Fruit fly (Drosophila melanogaster) whole organism, prepupa: ENCODE measurements around the gene Cyp313a1.

Experiments
- Blimp-1 ChIP-seq: fragments of 200-800 bp; sonication (Bioruptor generic); optimal IDR thresholded peaks from 3 replicates; lab custom pipeline; 2017; ENCODE audit warnings: missing biosample characterization, missing genetic modification characterization, mild to moderate bottlenecking, moderate library complexity, missing genetic modification reagents
- CG10669 ChIP-seq: fragments of 200-800 bp; sonication (Bioruptor generic); optimal IDR thresholded peaks from 3 replicates; lab custom pipeline; 2018; ENCODE audit warnings: missing biosample characterization, mild to moderate bottlenecking, missing genetic modification characterization, moderate library complexity
- CG11294 ChIP-seq: fragments of 200-800 bp; sonication (Bioruptor generic); IDR thresholded peaks from 2 replicates; pipeline ENCODE4 v1.3.6; 2022; ENCODE audit warnings: missing biosample characterization, missing genetic modification characterization
- CG11762 ChIP-seq: fragments of 200-800 bp; sonication (Bioruptor generic); optimal IDR thresholded peaks from 3 replicates; lab custom pipeline; 2016; ENCODE audit warnings: missing biosample characterization, missing genetic modification characterization; ENCODE audit not compliant: insufficient read depth
- CG11902 ChIP-seq: fragments of 200-800 bp; sonication (Bioruptor generic); optimal IDR thresholded peaks from 3 replicates; lab custom pipeline; 2016; ENCODE audit warnings: missing biosample characterization, missing genetic modification characterization
- CG15336 ChIP-seq: fragments of 200-800 bp; sonication (Bioruptor generic); IDR thresholded peaks from 2 replicates; pipeline ENCODE4 v1.3.6; 2022; ENCODE audit warnings: missing biosample characterization, missing genetic modification characterization
- CG1621 ChIP-seq: fragments of 200-800 bp; sonication (Bioruptor generic); optimal IDR thresholded peaks from 3 replicates; lab custom pipeline; 2018; ENCODE audit warnings: missing biosample characterization, mild to moderate bottlenecking, missing genetic modification characterization
- CG16779 ChIP-seq: fragments of 200-800 bp; sonication (Bioruptor generic); optimal IDR thresholded peaks from 3 replicates; lab custom pipeline; 2017; ENCODE audit warnings: missing biosample characterization, mild to moderate bottlenecking, missing genetic modification characterization
- CG3032 ChIP-seq: fragments of 200-800 bp; optimal IDR thresholded peaks from 2 replicates; lab custom pipeline; 2019; ENCODE audit warnings: missing biosample characterization, mild to moderate bottlenecking, missing genetic modification characterization, moderate library complexity
- CG31627 ChIP-seq: fragments of 200-800 bp; sonication (Bioruptor generic); optimal IDR thresholded peaks from 3 replicates; lab custom pipeline; 2016; ENCODE audit warnings: missing biosample characterization, missing genetic modification characterization
- CG34406 ChIP-seq: fragments of 200-800 bp; sonication (Bioruptor generic); optimal IDR thresholded peaks from 3 replicates; lab custom pipeline; 2016; ENCODE audit warnings: missing biosample characterization, missing genetic modification characterization
- CG4318 ChIP-seq: fragments of 200-800 bp; sonication (Bioruptor generic); optimal IDR thresholded peaks from 3 replicates; lab custom pipeline; 2017; ENCODE audit warnings: missing biosample characterization, mild to moderate bottlenecking, missing genetic modification characterization
- CG6276 ChIP-seq: fragments of 200-800 bp; sonication (Bioruptor generic); optimal IDR thresholded peaks from 2 replicates; lab custom pipeline; 2017; ENCODE audit warnings: missing biosample characterization, mild to moderate bottlenecking, missing genetic modification characterization
- CG6792 ChIP-seq: fragments of 200-800 bp; sonication (Bioruptor generic); optimal IDR thresholded peaks from 3 replicates; lab custom pipeline; 2016; ENCODE audit warnings: missing biosample characterization, missing genetic modification characterization
- CG6808 ChIP-seq: fragments of 200-800 bp; sonication (Bioruptor generic); optimal IDR thresholded peaks from 3 replicates; lab custom pipeline; 2017; ENCODE audit warnings: missing biosample characterization, missing genetic modification characterization, mild to moderate bottlenecking, moderate library complexity, missing genetic modification reagents
- CG6854 ChIP-seq: fragments of 200-800 bp; sonication (Bioruptor generic); optimal IDR thresholded peaks from 2 replicates; lab custom pipeline; 2017; ENCODE audit warnings: missing biosample characterization, mild to moderate bottlenecking, missing genetic modification characterization
- CG7368 ChIP-seq: fragments of 200-800 bp; sonication (Bioruptor generic); optimal IDR thresholded peaks from 3 replicates; lab custom pipeline; 2016; ENCODE audit warnings: missing biosample characterization, missing genetic modification characterization
- CG8632 ChIP-seq: fragments of 200-800 bp; sonication (Bioruptor generic); optimal IDR thresholded peaks from 3 replicates; lab custom pipeline; 2016; ENCODE audit warnings: missing biosample characterization, missing genetic modification characterization
- Eip75B ChIP-seq: fragments of 200-800 bp; sonication (Bioruptor generic); optimal IDR thresholded peaks from 3 replicates; lab custom pipeline; 2016; ENCODE audit warnings: missing biosample characterization, missing genetic modification characterization
- Eip78C ChIP-seq: fragments of 200-800 bp; sonication (Bioruptor generic); peaks from one replicate; lab custom pipeline; 2016; ENCODE audit warnings: missing biosample characterization, missing genetic modification characterization
- Ets21C ChIP-seq: fragments of 200-800 bp; sonication (Bioruptor generic); optimal IDR thresholded peaks from 3 replicates; lab custom pipeline; 2016; ENCODE audit warnings: missing biosample characterization, missing genetic modification characterization
- Gug ChIP-seq: fragments of 200-800 bp; sonication (Bioruptor generic); IDR thresholded peaks from 2 replicates; pipeline ENCODE4 v1.3.6; 2022; ENCODE audit warnings: missing biosample characterization, missing genetic modification characterization
- Hr39 ChIP-seq: fragments of 200-800 bp; sonication (Bioruptor generic); optimal IDR thresholded peaks from 2 replicates; lab custom pipeline; 2016; ENCODE audit warnings: missing biosample characterization, missing genetic modification characterization
- Hr4 ChIP-seq: fragments of 200-800 bp; sonication (Bioruptor generic); optimal IDR thresholded peaks from 3 replicates; lab custom pipeline; 2016; ENCODE audit warnings: missing biosample characterization, missing genetic modification characterization
- Met ChIP-seq: fragments of 200-800 bp; sonication (Bioruptor generic); optimal IDR thresholded peaks from 3 replicates; lab custom pipeline; 2016; ENCODE audit warnings: missing biosample characterization, missing genetic modification characterization
- OdsH ChIP-seq: fragments of 200-800 bp; sonication (Bioruptor generic); optimal IDR thresholded peaks from 3 replicates; lab custom pipeline; 2016; ENCODE audit warnings: missing biosample characterization, missing genetic modification characterization
- Smox ChIP-seq: fragments of 200-800 bp; sonication (Bioruptor generic); optimal IDR thresholded peaks from 3 replicates; lab custom pipeline; 2016; ENCODE audit warnings: missing biosample characterization, missing genetic modification characterization
- Sox102F ChIP-seq: fragments of 200-800 bp; sonication (Bioruptor generic); optimal IDR thresholded peaks from 2 replicates; lab custom pipeline; 2016; ENCODE audit warnings: missing biosample characterization, mild to moderate bottlenecking, missing genetic modification characterization
- Sox14 ChIP-seq: fragments of 200-800 bp; sonication (Bioruptor generic); optimal IDR thresholded peaks from 3 replicates; lab custom pipeline; 2016; ENCODE audit warnings: missing biosample characterization, missing genetic modification characterization
- Sox15 ChIP-seq: fragments of 200-800 bp; sonication (Bioruptor generic); optimal IDR thresholded peaks from 3 replicates; lab custom pipeline; 2016; ENCODE audit warnings: missing biosample characterization, missing genetic modification characterization
- achi ChIP-seq: fragments of 200-800 bp; sonication (Bioruptor generic); optimal IDR thresholded peaks from 3 replicates; lab custom pipeline; 2016; ENCODE audit warnings: missing biosample characterization, missing genetic modification characterization
- acj6 ChIP-seq: fragments of 200-800 bp; sonication (Bioruptor generic); optimal IDR thresholded peaks from 3 replicates; lab custom pipeline; 2016; ENCODE audit warnings: missing biosample characterization, missing genetic modification characterization
- cyc ChIP-seq: fragments of 200-800 bp; sonication (Bioruptor generic); optimal IDR thresholded peaks from 3 replicates; lab custom pipeline; 2016; ENCODE audit warnings: missing biosample characterization, missing genetic modification characterization
- esn ChIP-seq: fragments of 200-800 bp; sonication (Bioruptor generic); optimal IDR thresholded peaks from 2 replicates; lab custom pipeline; 2016; ENCODE audit warnings: missing biosample characterization, mild to moderate bottlenecking, missing genetic modification characterization, moderate library complexity
- fd59A ChIP-seq: fragments of 200-800 bp; sonication (Bioruptor generic); optimal IDR thresholded peaks from 2 replicates; lab custom pipeline; 2017; ENCODE audit warnings: missing biosample characterization, mild to moderate bottlenecking, missing genetic modification characterization, missing genetic modification reagents
- fd85E ChIP-seq: fragments of 200-800 bp; sonication (Bioruptor generic); optimal IDR thresholded peaks from 3 replicates; lab custom pipeline; 2016; ENCODE audit warnings: missing biosample characterization, missing genetic modification characterization
- fkh ChIP-seq: fragments of 200-800 bp; sonication (Bioruptor generic); optimal IDR thresholded peaks from 3 replicates; lab custom pipeline; 2017; ENCODE audit warnings: missing biosample characterization, mild to moderate bottlenecking, missing genetic modification characterization, moderate library complexity
- lz ChIP-seq: fragments of 200-800 bp; sonication (Bioruptor generic); optimal IDR thresholded peaks from 3 replicates; lab custom pipeline; 2016; ENCODE audit warnings: missing biosample characterization, missing genetic modification characterization
- net ChIP-seq: fragments of 200-800 bp; sonication (Bioruptor generic); optimal IDR thresholded peaks from 3 replicates; lab custom pipeline; 2016; ENCODE audit warnings: missing biosample characterization, missing genetic modification characterization
- pdm3 ChIP-seq: fragments of 200-800 bp; sonication (Bioruptor generic); optimal IDR thresholded peaks from 3 replicates; lab custom pipeline; 2016; ENCODE audit warnings: missing biosample characterization, missing genetic modification characterization
- salr ChIP-seq, 2 experiments: fragments of 200-800 bp; sonication (Bioruptor generic); optimal IDR thresholded peaks; 3 replicates each; lab custom pipeline; 2016 to 2018; ENCODE audit warnings: missing biosample characterization in 2 of 2, missing genetic modification characterization in 2 of 2, mild to moderate bottlenecking in 1 of 2
- spab ChIP-seq: fragments of 200-800 bp; sonication (Bioruptor generic); optimal IDR thresholded peaks from 2 replicates; lab custom pipeline; 2017; ENCODE audit warnings: missing biosample characterization, mild to moderate bottlenecking, missing genetic modification characterization, missing genetic modification reagents
- ss ChIP-seq, 2 experiments: fragments of 200-800 bp; sonication (Bioruptor generic); optimal IDR thresholded peaks; 2 replicates in 1 of 2; 3 replicates in 1 of 2; lab custom pipeline; 2017 to 2018; ENCODE audit warnings: mild to moderate bottlenecking in 2 of 2, missing biosample characterization in 2 of 2, missing genetic modification characterization in 2 of 2, moderate library complexity in 1 of 2
- svp ChIP-seq: fragments of 200-800 bp; sonication (Bioruptor generic); peaks from one replicate; lab custom pipeline; 2016; ENCODE audit warnings: missing biosample characterization, missing genetic modification characterization
- topi ChIP-seq: fragments of 200-800 bp; sonication (Bioruptor generic); optimal IDR thresholded peaks from 3 replicates; lab custom pipeline; 2016; ENCODE audit warnings: missing biosample characterization, missing genetic modification characterization
- vri ChIP-seq: fragments of 200-800 bp; sonication (Bioruptor generic); optimal IDR thresholded peaks from 3 replicates; lab custom pipeline; 2016; ENCODE audit warnings: missing biosample characterization, mild to moderate bottlenecking, missing genetic modification characterization

The Cyp313a1 gene

DNA sequence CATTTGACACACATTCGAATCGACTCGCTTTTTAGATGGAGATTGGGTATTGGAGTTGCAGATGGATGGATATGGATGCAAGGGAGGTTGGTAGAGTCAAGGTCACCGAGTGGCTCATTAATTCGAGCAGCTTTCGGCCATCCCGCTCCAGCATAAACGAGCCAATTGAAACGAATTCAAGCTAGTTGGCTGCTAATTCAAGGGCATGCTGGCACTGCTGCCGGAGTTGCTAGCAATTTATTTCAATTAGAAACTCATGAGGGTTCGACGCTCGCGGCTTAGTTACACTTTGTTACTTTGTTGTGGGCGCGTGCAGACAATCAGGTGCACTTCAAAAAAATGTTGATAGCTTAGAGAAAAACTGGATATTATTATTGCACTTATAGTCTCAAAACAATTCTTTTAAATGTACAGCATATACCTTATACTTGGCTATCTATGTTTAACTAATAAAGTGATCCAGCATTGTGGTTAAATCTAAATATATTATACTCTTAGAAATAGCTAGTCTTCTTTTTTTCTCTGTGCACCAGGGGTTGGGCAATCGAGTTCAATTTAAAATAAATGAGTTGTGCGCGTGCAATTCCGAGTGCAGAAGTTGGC lies 28.5 kb upstream of the Cyp313a1 start (continued):
- TF ChIP-seq Gug (no peak), CG11762 (GFP tag; lab: Kevin White, UChicago) (no peak), CG1621 (tag; lab: Kevin White, UChicago) (no peak), CG11294 (GFP tag; lab: Robert Waterston, UW) (no peak), Hr4 (GFP tag; lab: Kevin White, UChicago) (peak; percentile 45), CG7368 (GFP tag; lab: Kevin White, UChicago) (no peak), cyc (GFP tag; lab: Kevin White, UChicago) (no peak), CG4318 (GFP tag; lab: Kevin White, UChicago) (no peak), fkh (no peak), spab (GFP tag; lab: Kevin White, UChicago) (no peak), fd59A (GFP tag; lab: Kevin White, UChicago) (no peak), CG6792 (GFP tag; lab: Kevin White, UChicago) (no peak), CG34406 (GFP tag; lab: Kevin White, UChicago) (no peak), vri (GFP tag; lab: Kevin White, UChicago) (no peak), CG3032 (tag; lab: Kevin White, UChicago) (no peak), pdm3 (no peak), achi (GFP tag; lab: Kevin White, UChicago) (peak; percentile 14), net (GFP tag; lab: Kevin White, UChicago) (peak; percentile 1)
- TF ChIP-seq, all 60 proteins: peak for 13

DNA sequence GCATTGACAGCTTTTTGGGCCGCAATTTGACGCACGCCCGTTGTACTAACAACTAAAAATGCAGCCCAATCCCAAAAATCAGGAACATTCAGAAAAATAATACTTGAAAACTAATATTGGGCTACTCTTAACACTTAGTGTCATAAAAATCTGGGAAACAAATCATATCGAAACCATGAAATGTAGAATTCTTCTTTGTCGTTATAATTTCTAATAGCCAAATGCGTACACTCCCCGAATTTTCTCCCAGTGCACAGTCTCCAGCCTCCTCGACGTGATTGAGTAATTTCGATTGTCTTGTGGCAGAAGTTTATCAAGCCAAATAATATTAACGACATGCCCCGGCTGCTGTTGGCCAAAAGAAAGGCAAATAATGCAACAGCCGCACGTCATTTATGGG lies 26.9 kb upstream of the Cyp313a1 start:
- peak; percentile 48 for TF ChIP-seq Sox102F
- peak; percentile 10 for TF ChIP-seq Blimp-1 (GFP tag; lab: Kevin White, UChicago)
- TF ChIP-seq CG34406 (GFP tag; lab: Kevin White, UChicago): peak; percentile 33
- peak; percentile 36 for TF ChIP-seq topi (GFP tag; lab: Kevin White, UChicago)
- peak; percentile 48 for TF ChIP-seq lz (GFP tag; lab: Kevin White, UChicago)
- no peak for TF ChIP-seq salr (GFP tag; optimal IDR thresholded peaks at IDR 0.05; lab: Kevin White, UChicago)
- peak; percentile 81 for TF ChIP-seq svp (GFP tag; lab: Kevin White, UChicago)
- TF ChIP-seq Eip75B (GFP tag; lab: Kevin White, UChicago): no peak
- TF ChIP-seq CG15336 (GFP tag; lab: Robert Waterston, UW): no peak
- TF ChIP-seq cyc (GFP tag; lab: Kevin White, UChicago): peak; percentile 36
- TF ChIP-seq vri (GFP tag; lab: Kevin White, UChicago): no peak
- TF ChIP-seq Sox15 (GFP tag; lab: Kevin White, UChicago): no peak
- TF ChIP-seq Hr39 (GFP tag; lab: Kevin White, UChicago): peak; percentile 37
- TF ChIP-seq ss (GFP tag; optimal IDR thresholded peaks at IDR 0.05; lab: Kevin White, UChicago): no peak
- TF ChIP-seq Ets21C (GFP tag; lab: Kevin White, UChicago): peak; percentile 14
- TF ChIP-seq CG10669 (GFP tag; lab: Kevin White, UChicago): no peak
- TF ChIP-seq OdsH (GFP tag; lab: Kevin White, UChicago): peak; percentile 5
- TF ChIP-seq esn: peak; percentile 59
- peak; percentile 26 for TF ChIP-seq CG6792 (GFP tag; lab: Kevin White, UChicago)
- TF ChIP-seq Sox14 (GFP tag; lab: Kevin White, UChicago): no peak
- no peak for TF ChIP-seq CG16779 (tag; lab: Kevin White, UChicago)
- peak; percentile 52 for TF ChIP-seq Smox (GFP tag; lab: Kevin White, UChicago)
- no peak for TF ChIP-seq CG8632
- peak; percentile 48 for TF ChIP-seq Eip78C (GFP tag; lab: Kevin White, UChicago)
- TF ChIP-seq CG6276: no peak
- TF ChIP-seq CG6808 (GFP tag; lab: Kevin White, UChicago): no peak
- TF ChIP-seq CG6854 (GFP tag; lab: Kevin White, UChicago): no peak
- TF ChIP-seq CG11902 (GFP tag; lab: Kevin White, UChicago): no peak
- TF ChIP-seq acj6 (GFP tag; lab: Kevin White, UChicago): no peak
- peak; percentile 58 for TF ChIP-seq Met (GFP tag; lab: Kevin White, UChicago)
- no peak for TF ChIP-seq fd85E
- peak; percentile 49 for TF ChIP-seq CG31627 (GFP tag; lab: Kevin White, UChicago)
